Worm (Caenorhabditis elegans): ENCODE data around the gene C15C8.7.
A peak's percentile ranks its signal among the peaks of the same experiment; 100 is the strongest.

- TF ChIP-seq lin-39 (tag; optimal IDR thresholded peaks at IDR 0.05): no peak
- TF ChIP-seq nhr-6 (tag; optimal IDR thresholded peaks at IDR 0.05): no peak
- no peak for TF ChIP-seq mdl-1 (tag; optimal IDR thresholded peaks at IDR 0.05)
- TF ChIP-seq set-16 (GFP tag; IDR thresholded peaks at IDR 0.05): peak; percentile 58; the same call in 1 of the 2 replicates
- no peak for TF ChIP-seq nhr-25 (tag; optimal IDR thresholded peaks at IDR 0.05; ENCODE audit: borderline replicate concordance, insufficient read depth)
- no peak for TF ChIP-seq fos-1 (tag; optimal IDR thresholded peaks at IDR 0.05)
- TF ChIP-seq arid-1 (GFP tag; conservative IDR thresholded peaks at IDR 0.05): no peak
Observed at ce11 chrV:12736166-12736753, 8.6 kb downstream of the C15C8.7 start, which contains the start of gene cky-1.

Measured in whole organism, L4 larva.